Worm (Caenorhabditis elegans) whole organism, L1 larva: ENCODE measurements around the gene memb-2.

Experiments
- C04F5.9 ChIP-seq: sonication (generic microtip); optimal IDR thresholded peaks from 2 replicates; lab custom pipeline; 2016; ENCODE audit warnings: missing genetic modification characterization, missing compliant biosample characterization
- C16A3.4 ChIP-seq: fragments of 150-350 bp; optimal IDR thresholded peaks from 2 replicates; lab custom pipeline; 2014; ENCODE audit warnings: missing biosample characterization, missing genetic modification characterization
- C34B4.2 ChIP-seq: sonication (generic microtip); optimal IDR thresholded peaks from 2 replicates; lab custom pipeline; 2017; ENCODE audit warnings: mild to moderate bottlenecking, missing genetic modification characterization, missing compliant biosample characterization
- alr-1 ChIP-seq: fragments of 200-800 bp; sonication (Bioruptor generic); optimal IDR thresholded peaks from 2 replicates; lab custom pipeline; 2018; ENCODE audit warnings: borderline replicate concordance, mild to moderate bottlenecking, missing genetic modification characterization, missing compliant biosample characterization
- aly-2 ChIP-seq: fragments of 150-350 bp; optimal IDR thresholded peaks from 2 replicates; lab custom pipeline; 2014; ENCODE audit warnings: missing biosample characterization, missing genetic modification characterization
- ama-1 ChIP-seq: fragments of 150-350 bp; optimal IDR thresholded peaks from 2 replicates; lab custom pipeline; 2014
- ceh-88 ChIP-seq: fragments of 200-800 bp; sonication (Bioruptor generic); IDR thresholded peaks from 2 replicates; pipeline ENCODE4 v1.3.6; 2022; ENCODE audit warnings: missing genetic modification characterization, missing compliant biosample characterization
- ces-1 ChIP-seq: fragments of 150-350 bp; optimal IDR thresholded peaks from 2 replicates; lab custom pipeline; 2014; ENCODE audit warnings: missing biosample characterization, missing genetic modification reagents, missing genetic modification characterization
- efl-3 ChIP-seq: fragments of 200-800 bp; sonication (Bioruptor generic); optimal IDR thresholded peaks from 2 replicates; lab custom pipeline; 2018; ENCODE audit warnings: mild to moderate bottlenecking, missing genetic modification characterization, missing compliant biosample characterization
- egl-13 ChIP-seq: sonication (generic microtip); optimal IDR thresholded peaks from 2 replicates; lab custom pipeline; 2016; ENCODE audit warnings: missing genotype, missing genetic modification reagents, missing genetic modification characterization, missing compliant biosample characterization
- egl-27 ChIP-seq, 2 experiments: fragments of 150-350 bp in 1 of 2; sonication (generic microtip); optimal IDR thresholded peaks; 3 replicates each; lab custom pipeline; 2017 to 2018; ENCODE audit warnings: missing biosample characterization in 2 of 2, missing genetic modification characterization in 2 of 2, missing genetic modification reagents in 2 of 2
- elt-2 ChIP-seq: sonication (generic microtip); optimal IDR thresholded peaks from 2 replicates; lab custom pipeline; 2016; ENCODE audit warnings: missing genetic modification characterization, mild to moderate bottlenecking, inconsistent platforms, missing compliant biosample characterization, missing genetic modification reagents
- elt-3 ChIP-seq, 6 experiments: fragments of 150-350 bp in 1 of 6; sonication (generic microtip); optimal IDR thresholded peaks; 2 replicates each; lab custom pipeline; 2017 to 2018; ENCODE audit warnings: missing biosample characterization in 6 of 6, missing genetic modification characterization in 6 of 6, inconsistent platforms in 1 of 6
- fkh-10 ChIP-seq: sonication (generic microtip); optimal IDR thresholded peaks from 2 replicates; lab custom pipeline; 2017; ENCODE audit warnings: missing biosample characterization, missing genetic modification reagents, missing genetic modification characterization
- fos-1 ChIP-seq: fragments of 150-350 bp; optimal IDR thresholded peaks from 2 replicates; lab custom pipeline; 2014; ENCODE audit warnings: missing biosample characterization, missing genetic modification characterization
- hlh-17 ChIP-seq: fragments of 200-800 bp; sonication (Bioruptor generic); optimal IDR thresholded peaks from 2 replicates; lab custom pipeline; 2018; ENCODE audit warnings: missing genetic modification characterization, mild to moderate bottlenecking, missing compliant biosample characterization, moderate library complexity, borderline replicate concordance
- hlh-4 ChIP-seq: sonication (generic microtip); optimal IDR thresholded peaks from 2 replicates; lab custom pipeline; 2016; ENCODE audit warnings: mild to moderate bottlenecking, missing genetic modification characterization, missing compliant biosample characterization
- hpl-2 ChIP-seq: fragments of 150-350 bp; optimal IDR thresholded peaks from 2 replicates; lab custom pipeline; 2014; ENCODE audit warnings: missing biosample characterization, missing genetic modification reagents, missing genetic modification characterization
- isw-1 ChIP-seq: fragments of 200-800 bp; sonication (Bioruptor generic); IDR thresholded peaks from 2 replicates; pipeline ENCODE4 v1.3.6; 2022; ENCODE audit warnings: missing genetic modification characterization, missing compliant biosample characterization
- jun-1 ChIP-seq: fragments of 150-350 bp; optimal IDR thresholded peaks from 2 replicates; lab custom pipeline; 2014; ENCODE audit warnings: missing biosample characterization, missing genetic modification reagents, missing genetic modification characterization
- lin-14 ChIP-seq: fragments of 200-800 bp; sonication (Bioruptor generic); optimal IDR thresholded peaks from 2 replicates; lab custom pipeline; 2018; ENCODE audit warnings: mild to moderate bottlenecking, missing genetic modification characterization, moderate library complexity, missing compliant biosample characterization
- lin-15B ChIP-seq: fragments of 150-350 bp; sonication (generic microtip); optimal IDR thresholded peaks from 3 replicates; lab custom pipeline; 2014; ENCODE audit warnings: missing biosample characterization, missing genetic modification characterization
- lsy-2 ChIP-seq, 2 experiments: fragments of 150-350 bp; optimal IDR thresholded peaks; 2 replicates each; lab custom pipeline; 2014; ENCODE audit warnings: missing biosample characterization in 2 of 2, missing genetic modification characterization in 2 of 2
- mab-9 ChIP-seq: fragments of 200-800 bp; sonication (Bioruptor generic); IDR thresholded peaks from 2 replicates; pipeline ENCODE4 v1.3.6; 2022; ENCODE audit warnings: missing genetic modification reagents, missing genetic modification characterization, missing compliant biosample characterization
- mdl-1 ChIP-seq, 2 experiments: fragments of 150-350 bp; optimal IDR thresholded peaks; 2 replicates each; lab custom pipeline; 2014 to 2017; ENCODE audit warnings: missing biosample characterization in 2 of 2, missing genetic modification characterization in 2 of 2, inconsistent platforms in 1 of 2
- mef-2 ChIP-seq: fragments of 150-350 bp; optimal IDR thresholded peaks from 2 replicates; lab custom pipeline; 2014; ENCODE audit warnings: missing biosample characterization, missing genetic modification characterization
- mep-1 ChIP-seq: fragments of 150-350 bp; optimal IDR thresholded peaks from 2 replicates; lab custom pipeline; 2014; ENCODE audit warnings: missing biosample characterization, missing genetic modification characterization
- nhr-12 ChIP-seq: sonication (generic microtip); optimal IDR thresholded peaks from 2 replicates; lab custom pipeline; 2017; ENCODE audit warnings: missing biosample characterization, missing genetic modification characterization
- nhr-19 ChIP-seq: fragments of 200-800 bp; sonication (Bioruptor generic); conservative IDR thresholded peaks from 2 replicates; pipeline ENCODE4 v1.3.6; 2022; ENCODE audit warnings: missing genetic modification characterization, missing compliant biosample characterization
- nhr-20 ChIP-seq: sonication (generic microtip); optimal IDR thresholded peaks from 2 replicates; lab custom pipeline; 2016; ENCODE audit warnings: mild to moderate bottlenecking, missing genetic modification characterization, missing compliant biosample characterization
- nhr-28 ChIP-seq: fragments of 150-350 bp; optimal IDR thresholded peaks from 2 replicates; lab custom pipeline; 2014; ENCODE audit warnings: missing biosample characterization, missing genetic modification characterization
- nhr-47 ChIP-seq: sonication (generic microtip); optimal IDR thresholded peaks from 2 replicates; lab custom pipeline; 2016; ENCODE audit warnings: mild to moderate bottlenecking, missing genetic modification characterization, moderate library complexity, missing compliant biosample characterization
- nhr-71 ChIP-seq: sonication (generic microtip); optimal IDR thresholded peaks from 2 replicates; lab custom pipeline; 2016; ENCODE audit warnings: mild to moderate bottlenecking, missing genetic modification characterization, moderate library complexity, missing compliant biosample characterization
- nhr-77 ChIP-seq: fragments of 150-350 bp; optimal IDR thresholded peaks from 2 replicates; lab custom pipeline; 2014; ENCODE audit warnings: missing biosample characterization, missing genetic modification characterization
- nhr-84 ChIP-seq: sonication (generic microtip); optimal IDR thresholded peaks from 2 replicates; lab custom pipeline; 2017; ENCODE audit warnings: missing biosample characterization, missing genetic modification characterization
- nhr-90 ChIP-seq: sonication (generic microtip); optimal IDR thresholded peaks from 2 replicates; lab custom pipeline; 2016; ENCODE audit warnings: mild to moderate bottlenecking, missing genetic modification characterization, missing compliant biosample characterization; ENCODE audit not compliant: poor library complexity
- pag-3 ChIP-seq: sonication (generic microtip); optimal IDR thresholded peaks from 2 replicates; lab custom pipeline; 2017; ENCODE audit warnings: missing genetic modification characterization, mild to moderate bottlenecking, missing compliant biosample characterization, antibody characterized with exemption, borderline replicate concordance; ENCODE audit not compliant: insufficient read depth
- pax-3 ChIP-seq: fragments of 200-800 bp; sonication (Bioruptor generic); optimal IDR thresholded peaks from 2 replicates; lab custom pipeline; 2018; ENCODE audit warnings: mild to moderate bottlenecking, missing genetic modification characterization, moderate library complexity, missing compliant biosample characterization
- rnt-1 ChIP-seq: sonication (generic microtip); optimal IDR thresholded peaks from 2 replicates; lab custom pipeline; 2016; ENCODE audit warnings: mild to moderate bottlenecking, missing genetic modification characterization, moderate library complexity, missing compliant biosample characterization
- sptf-1 ChIP-seq: fragments of 150-350 bp; optimal IDR thresholded peaks from 2 replicates; lab custom pipeline; 2014; ENCODE audit warnings: missing biosample characterization, missing genetic modification characterization
- sup-37 ChIP-seq: fragments of 200-800 bp; sonication (Bioruptor generic); optimal IDR thresholded peaks from 2 replicates; lab custom pipeline; 2018; ENCODE audit warnings: mild to moderate bottlenecking, missing genetic modification characterization, missing compliant biosample characterization
- swsn-7 ChIP-seq: sonication (generic microtip); optimal IDR thresholded peaks from 2 replicates; lab custom pipeline; 2016; ENCODE audit warnings: missing genetic modification characterization, missing compliant biosample characterization
- unc-30 ChIP-seq: sonication (generic microtip); optimal IDR thresholded peaks from 2 replicates; lab custom pipeline; 2017; ENCODE audit warnings: missing biosample characterization, missing genetic modification characterization
- unc-62 ChIP-seq: fragments of 150-350 bp; optimal IDR thresholded peaks from 2 replicates; lab custom pipeline; 2014; ENCODE audit warnings: missing biosample characterization, missing genetic modification reagents, missing genetic modification characterization
- vab-15 ChIP-seq: sonication (generic microtip); optimal IDR thresholded peaks from 2 replicates; lab custom pipeline; 2017; ENCODE audit warnings: missing genotype, mild to moderate bottlenecking, missing genetic modification characterization, missing compliant biosample characterization
- xbp-1 ChIP-seq: sonication (generic microtip); optimal IDR thresholded peaks from 2 replicates; lab custom pipeline; 2016; ENCODE audit warnings: missing genetic modification characterization, missing compliant biosample characterization
- zag-1 ChIP-seq: fragments of 150-350 bp; optimal IDR thresholded peaks from 2 replicates; lab custom pipeline; 2014; ENCODE audit warnings: missing biosample characterization, missing genetic modification characterization
- ztf-11 ChIP-seq, 2 experiments: sonication (generic microtip); optimal IDR thresholded peaks; 2 replicates each; lab custom pipeline; 2016 to 2017; ENCODE audit warnings: missing genetic modification characterization in 2 of 2, missing biosample characterization in 1 of 2, missing compliant biosample characterization in 1 of 2
- ztf-4 ChIP-seq: fragments of 150-350 bp; optimal IDR thresholded peaks from 2 replicates; lab custom pipeline; 2014; ENCODE audit warnings: missing biosample characterization, missing genetic modification characterization

The memb-2 gene

DNA sequence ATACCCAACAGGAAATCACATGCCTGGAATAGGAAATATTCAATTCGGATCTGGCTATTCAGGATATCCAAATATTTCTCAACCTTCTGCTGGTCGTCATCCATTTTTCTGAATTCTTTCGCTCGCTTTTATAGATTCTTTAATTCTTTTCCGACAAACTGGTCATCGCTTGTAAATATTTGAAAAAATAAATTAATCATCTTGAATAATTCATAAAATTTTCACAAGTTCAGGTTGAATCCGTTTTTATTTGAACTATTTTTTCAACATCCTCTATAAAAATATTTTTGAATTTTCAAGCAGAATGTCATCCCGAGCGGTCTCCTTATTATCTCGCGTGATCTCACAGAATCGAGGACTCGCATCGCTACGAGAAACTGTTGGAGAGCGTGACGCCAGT lies 26.5 kb downstream of the memb-2 start, which contains the start of gene mrpl-48:
TSS of gene mrpl-48 (plus strand) at position 301 of the 400 bp plus-strand sequence.
- no peak for TF ChIP-seq ztf-11 (tag; optimal IDR thresholded peaks at IDR 0.05; lab: Kevin White, UChicago)
- no peak for TF ChIP-seq elt-2 (tag; lab: Kevin White, UChicago)
- TF ChIP-seq zag-1: no peak
- no peak for TF ChIP-seq nhr-19 (GFP tag; lab: Robert Waterston, UW)
- no peak for TF ChIP-seq aly-2 (tag; lab: Kevin White, UChicago)
- no peak for TF ChIP-seq xbp-1 (tag; lab: Kevin White, UChicago)
- no peak for TF ChIP-seq ces-1 (GFP tag; lab: Kevin White, UChicago)
- no peak for TF ChIP-seq egl-27 (tag; optimal IDR thresholded peaks at IDR 0.05; lab: Kevin White, UChicago)
- TF ChIP-seq hlh-17 (GFP tag; lab: Kevin White, UChicago): no peak
- TF ChIP-seq C04F5.9 (tag; lab: Kevin White, UChicago): no peak
- no peak for TF ChIP-seq nhr-28 (tag; lab: Kevin White, UChicago)
- no peak for TF ChIP-seq vab-15
- no peak for TF ChIP-seq ceh-88 (GFP tag; lab: Robert Waterston, UW)
- TF ChIP-seq pax-3 (tag; lab: Kevin White, UChicago): no peak
- no peak for TF ChIP-seq elt-3 (tag; optimal IDR thresholded peaks at IDR 0.05; lab: Kevin White, UChicago)

DNA sequence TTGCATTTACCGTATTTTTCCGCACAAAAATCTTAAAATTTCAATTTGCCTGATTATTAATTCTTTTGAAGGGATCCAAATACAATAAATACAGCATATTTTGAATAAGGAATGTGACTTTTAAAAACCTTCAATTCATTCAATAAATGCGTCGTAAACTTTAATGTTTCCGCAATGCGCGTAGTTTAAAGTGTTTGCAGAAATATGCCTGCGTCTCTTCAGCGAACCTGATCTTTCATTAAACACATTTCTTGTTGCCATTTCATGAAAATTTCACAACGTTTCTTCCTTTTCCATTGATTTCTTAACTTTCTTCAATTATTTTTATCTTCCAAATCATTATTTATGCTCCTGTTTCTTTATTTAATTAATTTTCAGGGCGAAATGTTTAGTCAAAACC lies 27.6 kb downstream of the memb-2 start, which contains the start of gene vps-37:
TSS of gene vps-37 (plus strand) at position 378 of the 400 bp plus-strand sequence.
- no peak for TF ChIP-seq ceh-88 (GFP tag; lab: Robert Waterston, UW)
- TF ChIP-seq egl-13 (tag; lab: Kevin White, UChicago): no peak
- TF ChIP-seq vab-15: no peak
- TF ChIP-seq mef-2 (tag; lab: Kevin White, UChicago): peak; percentile 47
- TF ChIP-seq nhr-71 (tag; lab: Kevin White, UChicago): peak; percentile 87
- TF ChIP-seq mep-1 (tag; lab: Kevin White, UChicago): peak; percentile 94
- peak in 1 of 2 experiments; percentile 33 for TF ChIP-seq mdl-1 (tag; optimal IDR thresholded peaks at IDR 0.05; lab: Kevin White, UChicago)
- no peak for TF ChIP-seq efl-3 (GFP tag; lab: Kevin White, UChicago)
- peak; percentile 79 for TF ChIP-seq aly-2 (tag; lab: Kevin White, UChicago)
- peak; percentile 87 for TF ChIP-seq C16A3.4 (tag; lab: Kevin White, UChicago)
- peak; percentile 79 for TF ChIP-seq nhr-20 (tag; lab: Kevin White, UChicago)
- TF ChIP-seq lsy-2 (tag; optimal IDR thresholded peaks at IDR 0.05; lab: Kevin White, UChicago): peak; percentile 92 to 94
- peak in 1 of 2 experiments; percentile 34 for TF ChIP-seq ztf-11 (tag; optimal IDR thresholded peaks at IDR 0.05; lab: Kevin White, UChicago)
- TF ChIP-seq sup-37 (GFP tag; lab: Kevin White, UChicago): no peak
- TF ChIP-seq rnt-1 (tag; lab: Kevin White, UChicago): peak; percentile 86
- no peak for TF ChIP-seq nhr-77 (tag; lab: Kevin White, UChicago)
- TF ChIP-seq lin-14 (GFP tag; lab: Kevin White, UChicago): peak; percentile 79
- TF ChIP-seq fkh-10 (GFP tag; lab: Kevin White, UChicago): no peak
- TF ChIP-seq alr-1 (tag; lab: Kevin White, UChicago): no peak
- peak; percentile 53 for TF ChIP-seq zag-1
- peak; percentile 73 for TF ChIP-seq fos-1 (tag; lab: Kevin White, UChicago)
- TF ChIP-seq pag-3 (tag; lab: Kevin White, UChicago): no peak
- peak; percentile 2 for TF ChIP-seq unc-30
- no peak for TF ChIP-seq sptf-1 (tag; lab: Kevin White, UChicago)
- TF ChIP-seq nhr-19 (GFP tag; lab: Robert Waterston, UW): peak; percentile 82
- no peak for TF ChIP-seq hpl-2
- no peak for TF ChIP-seq unc-62 (GFP tag; lab: Kevin White, UChicago)
- peak; percentile 69 for TF ChIP-seq ztf-4 (tag; lab: Kevin White, UChicago)
- TF ChIP-seq xbp-1 (tag; lab: Kevin White, UChicago): peak; percentile 77
- no peak for TF ChIP-seq nhr-12 (tag; lab: Kevin White, UChicago)
- peak; percentile 25 for TF ChIP-seq ama-1 (lab: Kevin White, UChicago)
- TF ChIP-seq lin-15B (tag; lab: Kevin White, UChicago): peak; percentile 78
- TF ChIP-seq nhr-84 (tag; lab: Kevin White, UChicago): peak; percentile 43
- no peak for TF ChIP-seq C34B4.2 (tag; lab: Kevin White, UChicago)
- peak; percentile 74 for TF ChIP-seq nhr-90 (tag; lab: Kevin White, UChicago)
- TF ChIP-seq nhr-47 (tag; lab: Kevin White, UChicago): peak; percentile 82
- TF ChIP-seq isw-1 (GFP tag; lab: Robert Waterston, UW): peak; percentile 61; the same call in 1 of the 2 replicates
- TF ChIP-seq hlh-4: no peak
- TF ChIP-seq mab-9: peak; percentile 68
- TF ChIP-seq egl-27 (tag; optimal IDR thresholded peaks at IDR 0.05; lab: Kevin White, UChicago): no peak
- TF ChIP-seq jun-1 (tag; lab: Kevin White, UChicago): no peak
- peak; percentile 82 for TF ChIP-seq swsn-7 (tag; lab: Kevin White, UChicago)
